Worm (Caenorhabditis elegans): ENCODE measurements around the gene str-233.

DNA sequence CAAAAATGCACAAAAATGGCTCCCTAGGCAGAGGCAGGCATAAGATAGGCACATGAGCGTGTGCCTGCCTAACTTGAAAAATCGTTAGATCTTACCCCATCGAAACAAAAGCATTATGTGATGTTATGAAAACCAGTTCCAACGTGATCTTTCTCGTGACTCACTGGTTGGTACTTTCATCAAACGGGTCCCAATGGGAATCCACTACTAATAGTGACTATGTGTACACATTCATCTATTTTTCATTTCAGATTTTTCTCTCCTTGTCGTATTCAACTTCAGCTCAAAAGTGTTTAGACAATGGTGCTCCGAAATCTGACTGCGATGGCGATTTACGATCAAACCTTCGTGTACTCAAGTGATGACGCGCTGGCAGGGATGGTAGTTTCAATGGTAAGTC, 8.2 kb upstream of the str-233 start, which contains the start of gene srx-43:
- TF ChIP-seq W03F9.2 (tag; optimal IDR thresholded peaks at IDR 0.05), result no peak
- no peak for TF ChIP-seq dao-5 (tag; optimal IDR thresholded peaks at IDR 0.05)
- TF ChIP-seq him-1 (tag; optimal IDR thresholded peaks at IDR 0.05), result no peak
